Fruit fly (Drosophila melanogaster) whole organism, embryonic: Measurements from ENCODE around the gene Wbp2.
A peak's percentile ranks its signal among the peaks of the same experiment; 100 is the strongest.

Experiments
- Atf6 ChIP-seq: fragments of 200-800 bp; sonication (Bioruptor generic); IDR thresholded peaks from 2 replicates; pipeline ENCODE4 v1.3.6; 2022; ENCODE audit warnings: missing biosample characterization, missing genetic modification characterization
- CG10267 ChIP-seq: fragments of 200-800 bp; sonication (Bioruptor generic); optimal IDR thresholded peaks from 2 replicates; lab custom pipeline; 2018; ENCODE audit warnings: missing biosample characterization, mild to moderate bottlenecking, missing genetic modification characterization, moderate library complexity
- CG10431 ChIP-seq: fragments of 200-800 bp; sonication (Bioruptor generic); optimal IDR thresholded peaks from 3 replicates; lab custom pipeline; 2018; ENCODE audit warnings: missing biosample characterization, mild to moderate bottlenecking, missing genetic modification characterization
- CG10979 ChIP-seq: fragments of 200-800 bp; sonication (Bioruptor generic); optimal IDR thresholded peaks from 2 replicates; lab custom pipeline; 2018; ENCODE audit warnings: missing biosample characterization, mild to moderate bottlenecking, missing genetic modification characterization, moderate library complexity
- CG11504 ChIP-seq: fragments of 200-800 bp; sonication (Bioruptor generic); optimal IDR thresholded peaks from 3 replicates; lab custom pipeline; 2019; ENCODE audit warnings: missing biosample characterization, mild to moderate bottlenecking, missing genetic modification characterization, moderate library complexity
- CG12769 ChIP-seq: fragments of 200-800 bp; sonication (Bioruptor generic); optimal IDR thresholded peaks from 2 replicates; lab custom pipeline; 2019; ENCODE audit warnings: missing biosample characterization, mild to moderate bottlenecking, missing genetic modification characterization, moderate library complexity
- CG13296 ChIP-seq: fragments of 200-800 bp; sonication (Bioruptor generic); optimal IDR thresholded peaks from 3 replicates; lab custom pipeline; 2018; ENCODE audit warnings: missing biosample characterization, mild to moderate bottlenecking, missing genetic modification characterization
- CG13424 ChIP-seq: fragments of 200-800 bp; sonication (Bioruptor generic); optimal IDR thresholded peaks from 2 replicates; lab custom pipeline; 2019; ENCODE audit warnings: missing biosample characterization, mild to moderate bottlenecking, missing genetic modification characterization, moderate library complexity
- CG15073 ChIP-seq: fragments of 200-800 bp; sonication (Bioruptor generic); optimal IDR thresholded peaks from 2 replicates; lab custom pipeline; 2016; ENCODE audit warnings: missing biosample characterization, missing genetic modification characterization
- CG18262 ChIP-seq: fragments of 200-800 bp; optimal IDR thresholded peaks from 3 replicates; lab custom pipeline; 2019; ENCODE audit warnings: missing biosample characterization, mild to moderate bottlenecking, missing genetic modification characterization, moderate library complexity
- CG2678 ChIP-seq: fragments of 200-800 bp; sonication (Bioruptor generic); optimal IDR thresholded peaks from 3 replicates; lab custom pipeline; 2019; ENCODE audit warnings: missing biosample characterization, mild to moderate bottlenecking, missing genetic modification characterization, moderate library complexity
- CG2712 ChIP-seq: fragments of 200-800 bp; optimal IDR thresholded peaks from 3 replicates; lab custom pipeline; 2019; ENCODE audit warnings: missing biosample characterization, mild to moderate bottlenecking, missing genetic modification characterization, moderate library complexity
- CG2889 ChIP-seq: fragments of 200-800 bp; sonication (Bioruptor generic); IDR thresholded peaks from 3 replicates; pipeline ENCODE4 v1.3.6; 2022; ENCODE audit warnings: missing biosample characterization, missing genetic modification characterization
- CG34224 ChIP-seq: fragments of 200-800 bp; sonication (Bioruptor generic); IDR thresholded peaks from 3 replicates; pipeline ENCODE4 v1.3.6; 2022; ENCODE audit warnings: missing biosample characterization, missing genetic modification characterization; ENCODE audit not compliant: partially characterized antibody
- CG3847 ChIP-seq: fragments of 200-800 bp; sonication (Bioruptor generic); IDR thresholded peaks from 2 replicates; pipeline ENCODE4 v1.3.6; 2022; ENCODE audit warnings: missing biosample characterization, missing genetic modification characterization
- CG6272 ChIP-seq: fragments of 200-800 bp; sonication (Bioruptor generic); IDR thresholded peaks from 2 replicates; pipeline ENCODE4 v1.3.6; 2022; ENCODE audit warnings: missing biosample characterization, missing genetic modification characterization
- CG7271 ChIP-seq: fragments of 200-800 bp; sonication (Bioruptor generic); optimal IDR thresholded peaks from 2 replicates; lab custom pipeline; 2018; ENCODE audit warnings: missing biosample characterization, mild to moderate bottlenecking, missing genetic modification characterization, moderate library complexity
- Dbx ChIP-seq: fragments of 200-800 bp; sonication (Bioruptor generic); IDR thresholded peaks from 3 replicates; pipeline ENCODE4 v1.3.6; 2022; ENCODE audit warnings: missing biosample characterization, missing genetic modification characterization
- Deaf1 ChIP-seq: fragments of 200-800 bp; optimal IDR thresholded peaks from 3 replicates; lab custom pipeline; 2019; ENCODE audit warnings: missing biosample characterization, mild to moderate bottlenecking, missing genetic modification characterization, moderate library complexity
- Dp ChIP-seq: fragments of 200-800 bp; sonication (Bioruptor generic); optimal IDR thresholded peaks from 2 replicates; lab custom pipeline; 2018; ENCODE audit warnings: missing biosample characterization, mild to moderate bottlenecking, missing genetic modification characterization, moderate library complexity
- E2f2 ChIP-seq: fragments of 200-800 bp; sonication (Bioruptor generic); IDR thresholded peaks from 2 replicates; pipeline ENCODE4 v1.3.6; 2022; ENCODE audit warnings: missing biosample characterization, missing genetic modification characterization
- Fer3 ChIP-seq: fragments of 200-800 bp; sonication (Bioruptor generic); optimal IDR thresholded peaks from 2 replicates; lab custom pipeline; 2018; ENCODE audit warnings: missing biosample characterization, mild to moderate bottlenecking, missing genetic modification characterization, moderate library complexity
- HHEX ChIP-seq: fragments of 200-800 bp; sonication (Bioruptor generic); optimal IDR thresholded peaks from 3 replicates; lab custom pipeline; 2017; ENCODE audit warnings: missing biosample characterization, mild to moderate bottlenecking, missing genetic modification characterization, missing genetic modification reagents
- HLH4C ChIP-seq: fragments of 200-800 bp; sonication (Bioruptor generic); IDR thresholded peaks from 3 replicates; pipeline ENCODE4 v1.3.6; 2022; ENCODE audit warnings: missing biosample characterization, missing genetic modification characterization; ENCODE audit not compliant: partially characterized antibody
- Hand ChIP-seq: fragments of 200-800 bp; sonication (Bioruptor generic); optimal IDR thresholded peaks from 2 replicates; lab custom pipeline; 2017; ENCODE audit warnings: mild to moderate bottlenecking, missing biosample characterization, missing genetic modification reagents, missing genetic modification characterization
- HmgZ ChIP-seq: fragments of 200-800 bp; sonication (Bioruptor generic); optimal IDR thresholded peaks from 2 replicates; lab custom pipeline; 2018; ENCODE audit warnings: missing biosample characterization, mild to moderate bottlenecking, missing genetic modification characterization
- Jarid2 ChIP-seq: fragments of 200-800 bp; sonication (Bioruptor generic); optimal IDR thresholded peaks from 3 replicates; lab custom pipeline; 2017; ENCODE audit warnings: mild to moderate bottlenecking, missing biosample characterization, missing genetic modification reagents, missing genetic modification characterization
- Lhr ChIP-seq: fragments of 200-800 bp; sonication (Bioruptor generic); optimal IDR thresholded peaks from 3 replicates; lab custom pipeline; 2017; ENCODE audit warnings: mild to moderate bottlenecking, missing biosample characterization, missing genetic modification reagents, missing genetic modification characterization
- Med ChIP-seq: fragments of 200-800 bp; sonication (Bioruptor generic); peaks from one replicate; lab custom pipeline; 2016; ENCODE audit warnings: missing biosample characterization, missing genetic modification characterization, mild to moderate bottlenecking, inconsistent platforms, moderate library complexity
- Mrtf ChIP-seq: fragments of 200-800 bp; sonication (Bioruptor generic); IDR thresholded peaks from 3 replicates; pipeline ENCODE4 v1.3.6; 2022; ENCODE audit warnings: missing biosample characterization, missing genetic modification characterization
- NC2β ChIP-seq: fragments of 200-800 bp; sonication (Bioruptor generic); optimal IDR thresholded peaks from 2 replicates; lab custom pipeline; 2016; ENCODE audit warnings: missing biosample characterization, missing genetic modification characterization
- ara ChIP-seq: fragments of 200-800 bp; sonication (Bioruptor generic); IDR thresholded peaks from 2 replicates; pipeline ENCODE4 v1.3.6; 2022; ENCODE audit warnings: missing biosample characterization, missing genetic modification characterization
- ase ChIP-seq: fragments of 200-800 bp; sonication (Bioruptor generic); IDR thresholded peaks from 3 replicates; pipeline ENCODE4 v1.3.6; 2022; ENCODE audit warnings: missing biosample characterization, missing genetic modification characterization
- bigmax ChIP-seq: fragments of 200-800 bp; sonication (Bioruptor generic); optimal IDR thresholded peaks from 2 replicates; lab custom pipeline; 2018; ENCODE audit warnings: missing biosample characterization, mild to moderate bottlenecking, missing genetic modification characterization
- caup ChIP-seq: fragments of 200-800 bp; sonication (Bioruptor generic); optimal IDR thresholded peaks from 3 replicates; lab custom pipeline; 2017; ENCODE audit warnings: missing biosample characterization, mild to moderate bottlenecking, missing genetic modification characterization, moderate library complexity; ENCODE audit not compliant: severe bottlenecking
- cg ChIP-seq: fragments of 200-800 bp; sonication (Bioruptor generic); optimal IDR thresholded peaks from 3 replicates; lab custom pipeline; 2019; ENCODE audit warnings: missing biosample characterization, mild to moderate bottlenecking, missing genetic modification characterization, moderate library complexity
- ems ChIP-seq: fragments of 200-800 bp; sonication (Bioruptor generic); optimal IDR thresholded peaks from 3 replicates; lab custom pipeline; 2016; ENCODE audit warnings: missing biosample characterization, missing genetic modification characterization
- gem ChIP-seq: fragments of 200-800 bp; sonication (Bioruptor generic); optimal IDR thresholded peaks from 2 replicates; lab custom pipeline; 2019; ENCODE audit warnings: missing biosample characterization, mild to moderate bottlenecking, missing genetic modification characterization, moderate library complexity
- jing ChIP-seq: fragments of 200-800 bp; sonication (Bioruptor generic); optimal IDR thresholded peaks from 2 replicates; lab custom pipeline; 2018; ENCODE audit warnings: missing biosample characterization, mild to moderate bottlenecking, missing genetic modification characterization
- kay ChIP-seq: fragments of 200-800 bp; sonication (Bioruptor generic); optimal IDR thresholded peaks from 2 replicates; lab custom pipeline; 2016; ENCODE audit warnings: missing biosample characterization, missing genetic modification characterization
- ken ChIP-seq: fragments of 200-800 bp; sonication (Bioruptor generic); IDR thresholded peaks from 3 replicates; pipeline ENCODE4 v1.3.6; 2022; ENCODE audit warnings: missing biosample characterization, missing genetic modification characterization
- lmd ChIP-seq: fragments of 200-800 bp; sonication (Bioruptor generic); IDR thresholded peaks from 2 replicates; pipeline ENCODE4 v1.3.6; 2022; ENCODE audit warnings: missing biosample characterization, missing genetic modification characterization
- nerfin-2 ChIP-seq: fragments of 200-800 bp; sonication (Bioruptor generic); IDR thresholded peaks from 2 replicates; pipeline ENCODE4 v1.3.6; 2022; ENCODE audit warnings: missing biosample characterization, missing genetic modification characterization; ENCODE audit not compliant: partially characterized antibody
- nmo ChIP-seq: fragments of 200-800 bp; sonication (Bioruptor generic); optimal IDR thresholded peaks from 2 replicates; lab custom pipeline; 2018; ENCODE audit warnings: missing biosample characterization, mild to moderate bottlenecking, missing genetic modification characterization, moderate library complexity
- nom ChIP-seq: fragments of 200-800 bp; sonication (Bioruptor generic); optimal IDR thresholded peaks from 2 replicates; lab custom pipeline; 2017; ENCODE audit warnings: missing biosample characterization, missing genetic modification characterization, mild to moderate bottlenecking, moderate library complexity, missing genetic modification reagents
- pros ChIP-seq: fragments of 200-800 bp; sonication (Bioruptor generic); optimal IDR thresholded peaks from 3 replicates; lab custom pipeline; 2019; ENCODE audit warnings: missing biosample characterization, mild to moderate bottlenecking, missing genetic modification characterization, moderate library complexity
- salm ChIP-seq: fragments of 200-800 bp; sonication (Bioruptor generic); optimal IDR thresholded peaks from 2 replicates; lab custom pipeline; 2018; ENCODE audit warnings: missing biosample characterization, mild to moderate bottlenecking, missing genetic modification characterization
- stc ChIP-seq: fragments of 200-800 bp; sonication (Bioruptor generic); IDR thresholded peaks from 2 replicates; pipeline ENCODE4 v1.3.6; 2022; ENCODE audit warnings: missing biosample characterization, missing genetic modification characterization
- zen ChIP-seq: fragments of 200-800 bp; sonication (Bioruptor generic); optimal IDR thresholded peaks from 3 replicates; lab custom pipeline; 2018; ENCODE audit warnings: missing biosample characterization, mild to moderate bottlenecking, missing genetic modification characterization, moderate library complexity

The Wbp2 gene

dm6 chr3L:12804730-12805170 is 45.2 kb upstream of the Wbp2 start, which contains the start of gene Atg1:
Atg1 (minus strand) TSS chr3L:12805116.
- TF ChIP-seq CG10979 (tag; lab: Kevin White, UChicago) (peak; percentile 25), Dbx (GFP tag; lab: Robert Waterston, UW) (no peak; the same call in 2 of the 3 replicates), CG2678 (tag; lab: Kevin White, UChicago) (peak; percentile 15), CG3847 (peak; percentile 33; the same call in 1 of the 2 replicates), Mrtf (no peak), CG2712 (peak; percentile 36), CG10267 (tag; lab: Kevin White, UChicago) (peak; percentile 7), CG6272 (GFP tag; lab: Robert Waterston, UW) (no peak), Atf6 (0 out of 2 replicates have a peak, but pooled peaks have one; percentile 42), Lhr (peak; percentile 20), stc (GFP tag; lab: Robert Waterston, UW) (no peak), Med (GFP tag; lab: Kevin White, UChicago) (peak; percentile 85), Deaf1 (tag; lab: Kevin White, UChicago) (peak; percentile 8), CG34224 (peak; percentile 45; the same call in 1 of the 3 replicates), pros (GFP tag; lab: Kevin White, UChicago) (peak; percentile 49), Dp (GFP tag; lab: Kevin White, UChicago) (peak; percentile 24), gem (no peak), CG15073 (no peak), CG10431 (GFP tag; lab: Kevin White, UChicago) (no peak), CG2889 (GFP tag; lab: Robert Waterston, UW) (no peak), CG7271 (tag; lab: Kevin White, UChicago) (no peak), Fer3 (tag; lab: Kevin White, UChicago) (no peak), ara (GFP tag; lab: Robert Waterston, UW) (no peak), cg (GFP tag; lab: Kevin White, UChicago) (peak; percentile 61), Jarid2 (GFP tag; lab: Kevin White, UChicago) (peak; percentile 85), Hand (peak; percentile 27), CG12769 (peak; percentile 25), HmgZ (peak; percentile 13), bigmax (no peak), ase (GFP tag; lab: Robert Waterston, UW) (no peak), kay (GFP tag; lab: Kevin White, UChicago) (no peak), jing (GFP tag; lab: Kevin White, UChicago) (no peak), zen (tag; lab: Kevin White, UChicago) (no peak), CG13424 (tag; lab: Kevin White, UChicago) (no peak), E2f2 (GFP tag; lab: Robert Waterston, UW) (peak; percentile 16; the same call in 1 of the 2 replicates), ken (GFP tag; lab: Robert Waterston, UW) (peak; percentile 39; the same call in 1 of the 3 replicates), nmo (GFP tag; lab: Kevin White, UChicago) (no peak), nerfin-2 (peak; percentile 19; the same call in 1 of the 2 replicates), lmd (GFP tag; lab: Robert Waterston, UW) (no peak), HLH4C (no peak), HHEX (GFP tag; lab: Kevin White, UChicago) (peak; percentile 12), caup (GFP tag; lab: Kevin White, UChicago) (peak; percentile 46), NC2β (no peak), CG13296 (GFP tag; lab: Kevin White, UChicago) (peak; percentile 11), salm (tag; lab: Kevin White, UChicago) (peak; percentile 12), CG11504 (tag; lab: Kevin White, UChicago) (no peak), ems (no peak), nom (peak; percentile 26), CG18262 (tag; lab: Kevin White, UChicago) (peak; percentile 5)
